Fruit fly (Drosophila melanogaster) whole organism, embryonic: ENCODE measurements around the gene Rad60.

Experiments
- B-H1 ChIP-seq: fragments of 200-800 bp; sonication (Bioruptor generic); IDR thresholded peaks from 3 replicates; pipeline ENCODE4 v1.3.6; 2022; ENCODE audit warnings: missing biosample characterization, missing genetic modification characterization
- CG11085 ChIP-seq: fragments of 200-800 bp; sonication (Bioruptor generic); IDR thresholded peaks from 2 replicates; pipeline ENCODE4 v1.3.6; 2022; ENCODE audit warnings: missing biosample characterization, missing genetic modification characterization
- CG11723 ChIP-seq: fragments of 200-800 bp; sonication (Bioruptor generic); optimal IDR thresholded peaks from 2 replicates; lab custom pipeline; 2017; ENCODE audit warnings: missing biosample characterization, mild to moderate bottlenecking, missing genetic modification characterization
- CG12236 ChIP-seq: fragments of 200-800 bp; sonication (Bioruptor generic); optimal IDR thresholded peaks from 2 replicates; lab custom pipeline; 2016; ENCODE audit warnings: missing biosample characterization, missing genetic modification characterization
- CG1233 ChIP-seq: fragments of 200-800 bp; sonication (Bioruptor generic); optimal IDR thresholded peaks from 4 replicates; lab custom pipeline; 2018; ENCODE audit warnings: missing biosample characterization, mild to moderate bottlenecking, missing genetic modification characterization
- CG13123 ChIP-seq: fragments of 200-800 bp; sonication (Bioruptor generic); optimal IDR thresholded peaks from 2 replicates; lab custom pipeline; 2016; ENCODE audit warnings: missing biosample characterization, missing genetic modification characterization
- CG13775 ChIP-seq: fragments of 200-800 bp; sonication (Bioruptor generic); optimal IDR thresholded peaks from 3 replicates; lab custom pipeline; 2017; ENCODE audit warnings: missing biosample characterization, mild to moderate bottlenecking, missing genetic modification characterization
- CG16813 ChIP-seq: fragments of 200-800 bp; sonication (Bioruptor generic); IDR thresholded peaks from 3 replicates; pipeline ENCODE4 v1.3.6; 2022; ENCODE audit warnings: missing biosample characterization, missing genetic modification characterization; ENCODE audit not compliant: partially characterized antibody
- CG17912 ChIP-seq: fragments of 200-800 bp; sonication (Bioruptor generic); optimal IDR thresholded peaks from 2 replicates; lab custom pipeline; 2018; ENCODE audit warnings: missing biosample characterization, mild to moderate bottlenecking, missing genetic modification characterization
- CG2199 ChIP-seq: fragments of 200-800 bp; sonication (Bioruptor generic); IDR thresholded peaks from 3 replicates; pipeline ENCODE4 v1.3.6; 2022; ENCODE audit warnings: missing biosample characterization, missing genetic modification characterization
- CG32767 ChIP-seq: fragments of 200-800 bp; sonication (Bioruptor generic); IDR thresholded peaks from 2 replicates; pipeline ENCODE4 v1.3.6; 2022; ENCODE audit warnings: missing biosample characterization, missing genetic modification characterization
- CG42726 ChIP-seq: fragments of 200-800 bp; sonication (Bioruptor generic); IDR thresholded peaks from 2 replicates; pipeline ENCODE4 v1.3.6; 2022; ENCODE audit warnings: missing biosample characterization, missing genetic modification characterization; ENCODE audit not compliant: partially characterized antibody
- CG5180 ChIP-seq: fragments of 200-800 bp; sonication (Bioruptor generic); optimal IDR thresholded peaks from 3 replicates; lab custom pipeline; 2017; ENCODE audit warnings: missing biosample characterization, missing genetic modification characterization, mild to moderate bottlenecking, moderate library complexity, missing genetic modification reagents
- CG8765 ChIP-seq: fragments of 200-800 bp; sonication (Bioruptor generic); IDR thresholded peaks from 2 replicates; pipeline ENCODE4 v1.3.6; 2022; ENCODE audit warnings: missing biosample characterization, missing genetic modification characterization
- CG8924 ChIP-seq: fragments of 200-800 bp; optimal IDR thresholded peaks from 3 replicates; lab custom pipeline; 2019; ENCODE audit warnings: missing biosample characterization, mild to moderate bottlenecking, missing genetic modification characterization, moderate library complexity
- CoRest ChIP-seq: fragments of 200-800 bp; sonication (Bioruptor generic); optimal IDR thresholded peaks from 3 replicates; lab custom pipeline; 2018; ENCODE audit warnings: missing biosample characterization, mild to moderate bottlenecking, missing genetic modification characterization, moderate library complexity
- D19A ChIP-seq: fragments of 200-800 bp; optimal IDR thresholded peaks from 3 replicates; lab custom pipeline; 2019; ENCODE audit warnings: missing biosample characterization, mild to moderate bottlenecking, missing genetic modification characterization, moderate library complexity
- Drgx ChIP-seq: fragments of 200-800 bp; sonication (Bioruptor generic); IDR thresholded peaks from 2 replicates; pipeline ENCODE4 v1.3.6; 2022; ENCODE audit warnings: missing biosample characterization, missing genetic modification characterization
- Eip74EF ChIP-seq, 2 experiments: fragments of 200-800 bp in 1 of 2; fragments of >200 bp in 1 of 2; sonication (Bioruptor generic) in 1 of 2; optimal IDR thresholded peaks; 2 replicates each; lab custom pipeline; 2017 to 2019; ENCODE audit warnings: missing biosample characterization in 2 of 2, missing genetic modification characterization in 2 of 2, mild to moderate bottlenecking in 1 of 2, moderate library complexity in 1 of 2
- Ets97D ChIP-seq: fragments of 200-800 bp; sonication (Bioruptor generic); optimal IDR thresholded peaks from 3 replicates; lab custom pipeline; 2016; ENCODE audit warnings: missing biosample characterization, missing genetic modification characterization
- Fer3 ChIP-seq: fragments of 200-800 bp; sonication (Bioruptor generic); optimal IDR thresholded peaks from 2 replicates; lab custom pipeline; 2018; ENCODE audit warnings: missing biosample characterization, mild to moderate bottlenecking, missing genetic modification characterization, moderate library complexity
- GATAe ChIP-seq: fragments of 200-800 bp; sonication (Bioruptor generic); conservative IDR thresholded peaks from 2 replicates; pipeline ENCODE4 v1.3.6; 2022; ENCODE audit warnings: missing biosample characterization, missing genetic modification characterization
- Hand ChIP-seq: fragments of 200-800 bp; sonication (Bioruptor generic); optimal IDR thresholded peaks from 2 replicates; lab custom pipeline; 2017; ENCODE audit warnings: mild to moderate bottlenecking, missing biosample characterization, missing genetic modification reagents, missing genetic modification characterization
- HmgZ ChIP-seq: fragments of 200-800 bp; sonication (Bioruptor generic); optimal IDR thresholded peaks from 2 replicates; lab custom pipeline; 2018; ENCODE audit warnings: missing biosample characterization, mild to moderate bottlenecking, missing genetic modification characterization
- Hr3 ChIP-seq: fragments of 200-800 bp; sonication (Bioruptor generic); optimal IDR thresholded peaks from 3 replicates; lab custom pipeline; 2016; ENCODE audit warnings: missing biosample characterization, missing genetic modification characterization
- Opbp ChIP-seq: fragments of 200-800 bp; sonication (Bioruptor generic); IDR thresholded peaks from 3 replicates; pipeline ENCODE4 v1.3.6; 2022; ENCODE audit warnings: missing biosample characterization, missing genetic modification characterization; ENCODE audit not compliant: partially characterized antibody
- ara ChIP-seq: fragments of 200-800 bp; sonication (Bioruptor generic); IDR thresholded peaks from 2 replicates; pipeline ENCODE4 v1.3.6; 2022; ENCODE audit warnings: missing biosample characterization, missing genetic modification characterization
- chinmo ChIP-seq: fragments of 200-800 bp; sonication (Bioruptor generic); IDR thresholded peaks from 4 replicates; pipeline ENCODE4 v1.3.6; 2022; ENCODE audit warnings: missing biosample characterization, missing genetic modification characterization; ENCODE audit not compliant: partially characterized antibody
- chn ChIP-seq: fragments of 200-800 bp; sonication (Bioruptor generic); optimal IDR thresholded peaks from 2 replicates; lab custom pipeline; 2016; ENCODE audit warnings: missing biosample characterization, missing genetic modification characterization
- crp ChIP-seq, 2 experiments: fragments of 200-800 bp; sonication (Bioruptor generic); optimal IDR thresholded peaks; 2 replicates in 1 of 2; 3 replicates in 1 of 2; lab custom pipeline; 2017; ENCODE audit warnings: missing biosample characterization in 2 of 2, missing genetic modification characterization in 2 of 2, mild to moderate bottlenecking in 1 of 2, moderate library complexity in 1 of 2
- dimm ChIP-seq: fragments of 200-800 bp; sonication (Bioruptor generic); IDR thresholded peaks from 2 replicates; pipeline ENCODE4 v1.3.6; 2022; ENCODE audit warnings: missing biosample characterization, missing genetic modification characterization
- ems ChIP-seq: fragments of 200-800 bp; sonication (Bioruptor generic); optimal IDR thresholded peaks from 3 replicates; lab custom pipeline; 2016; ENCODE audit warnings: missing biosample characterization, missing genetic modification characterization
- exex ChIP-seq: fragments of 200-800 bp; sonication (Bioruptor generic); optimal IDR thresholded peaks from 4 replicates; lab custom pipeline; 2018; ENCODE audit warnings: missing biosample characterization, mild to moderate bottlenecking, missing genetic modification characterization, moderate library complexity
- gsb-n ChIP-seq: fragments of 200-800 bp; sonication (Bioruptor generic); optimal IDR thresholded peaks from 3 replicates; lab custom pipeline; 2018; ENCODE audit warnings: missing biosample characterization, mild to moderate bottlenecking, missing genetic modification characterization
- ham ChIP-seq: fragments of 200-800 bp; sonication (Bioruptor generic); IDR thresholded peaks from 2 replicates; pipeline ENCODE4 v1.3.6; 2022; ENCODE audit warnings: missing biosample characterization, missing genetic modification characterization
- hb ChIP-seq: fragments of 200-800 bp; sonication (Bioruptor generic); IDR thresholded peaks from 3 replicates; pipeline ENCODE4 v1.3.6; 2022; ENCODE audit warnings: missing biosample characterization, missing genetic modification characterization; ENCODE audit not compliant: partially characterized antibody
- jumu ChIP-seq: fragments of 200-800 bp; sonication (Bioruptor generic); optimal IDR thresholded peaks from 3 replicates; lab custom pipeline; 2016; ENCODE audit warnings: missing biosample characterization, missing genetic modification characterization
- kah ChIP-seq: fragments of 200-800 bp; sonication (Bioruptor generic); optimal IDR thresholded peaks from 2 replicates; lab custom pipeline; 2018; ENCODE audit warnings: missing biosample characterization, mild to moderate bottlenecking, missing genetic modification characterization
- kay ChIP-seq: fragments of 200-800 bp; sonication (Bioruptor generic); optimal IDR thresholded peaks from 2 replicates; lab custom pipeline; 2016; ENCODE audit warnings: missing biosample characterization, missing genetic modification characterization
- nau ChIP-seq: fragments of 200-800 bp; sonication (Bioruptor generic); optimal IDR thresholded peaks from 3 replicates; lab custom pipeline; 2017; ENCODE audit warnings: missing biosample characterization, mild to moderate bottlenecking, missing genetic modification characterization, missing genetic modification reagents
- nom ChIP-seq: fragments of 200-800 bp; sonication (Bioruptor generic); optimal IDR thresholded peaks from 2 replicates; lab custom pipeline; 2017; ENCODE audit warnings: missing biosample characterization, missing genetic modification characterization, mild to moderate bottlenecking, moderate library complexity, missing genetic modification reagents
- phol ChIP-seq: fragments of 200-800 bp; sonication (Bioruptor generic); optimal IDR thresholded peaks from 3 replicates; lab custom pipeline; 2018; ENCODE audit warnings: missing biosample characterization, mild to moderate bottlenecking, missing genetic modification characterization, moderate library complexity
- pita ChIP-seq: fragments of 200-800 bp; sonication (Bioruptor generic); optimal IDR thresholded peaks from 2 replicates; lab custom pipeline; 2017; ENCODE audit warnings: missing biosample characterization, mild to moderate bottlenecking, missing genetic modification characterization
- sens-2 ChIP-seq: fragments of 200-800 bp; sonication (Bioruptor generic); IDR thresholded peaks from 2 replicates; pipeline ENCODE4 v1.3.6; 2022; ENCODE audit warnings: missing biosample characterization, missing genetic modification characterization
- stc ChIP-seq: fragments of 200-800 bp; sonication (Bioruptor generic); IDR thresholded peaks from 2 replicates; pipeline ENCODE4 v1.3.6; 2022; ENCODE audit warnings: missing biosample characterization, missing genetic modification characterization
- vvl ChIP-seq: fragments of 200-800 bp; sonication (Bioruptor generic); IDR thresholded peaks from 2 replicates; pipeline ENCODE4 v1.3.6; 2022; ENCODE audit warnings: missing biosample characterization, missing genetic modification characterization
- wdn ChIP-seq: fragments of 200-800 bp; sonication (Bioruptor generic); IDR thresholded peaks from 2 replicates; pipeline ENCODE4 v1.3.6; 2022; ENCODE audit warnings: missing biosample characterization, missing genetic modification characterization
- zen ChIP-seq: fragments of 200-800 bp; sonication (Bioruptor generic); optimal IDR thresholded peaks from 3 replicates; lab custom pipeline; 2018; ENCODE audit warnings: missing biosample characterization, mild to moderate bottlenecking, missing genetic modification characterization, moderate library complexity
- zen2 ChIP-seq: fragments of 200-800 bp; sonication (Bioruptor generic); IDR thresholded peaks from 3 replicates; pipeline ENCODE4 v1.3.6; 2022; ENCODE audit warnings: missing biosample characterization, missing genetic modification characterization; ENCODE audit not compliant: partially characterized antibody

Gene Rad60

dm6 chr3R:23228605-23229264, 22.5 kb downstream of the Rad60 start (continued):
- TF ChIP-seq CoRest (tag; lab: Kevin White, UChicago): peak; percentile 10
- TF ChIP-seq CG2199: no peak
- TF ChIP-seq Eip74EF (GFP tag; optimal IDR thresholded peaks at IDR 0.05; lab: Kevin White, UChicago): peak in 1 of 2 experiments; percentile 17
- peak; percentile 23 for TF ChIP-seq Hand (GFP tag; lab: Kevin White, UChicago)
- no peak for TF ChIP-seq pita (GFP tag; lab: Kevin White, UChicago)
- no peak for TF ChIP-seq ems (GFP tag; lab: Kevin White, UChicago)
- no peak for TF ChIP-seq sens-2 (GFP tag; lab: Robert Waterston, UW)
- TF ChIP-seq wdn: 0 out of 2 replicates have a peak, but pooled peaks have one; percentile 8
- no peak for TF ChIP-seq CG8765 (GFP tag; lab: Robert Waterston, UW)
- TF ChIP-seq ham (GFP tag; lab: Robert Waterston, UW): no peak
- no peak for TF ChIP-seq dimm (GFP tag; lab: Robert Waterston, UW)
- TF ChIP-seq Drgx (GFP tag; lab: Robert Waterston, UW): no peak
- no peak for TF ChIP-seq D19A (tag; lab: Kevin White, UChicago)
- no peak for TF ChIP-seq CG1233
- TF ChIP-seq CG12236 (GFP tag; lab: Kevin White, UChicago): no peak
- TF ChIP-seq GATAe (GFP tag; lab: Robert Waterston, UW): no peak
- peak; percentile 10 for TF ChIP-seq HmgZ (tag; lab: Kevin White, UChicago)
- TF ChIP-seq CG13775 (GFP tag; lab: Kevin White, UChicago): no peak
- no peak for TF ChIP-seq CG13123 (GFP tag; lab: Kevin White, UChicago)
- TF ChIP-seq Fer3: peak; percentile 55
- TF ChIP-seq hb (GFP tag; lab: Robert Waterston, UW): no peak
- no peak for TF ChIP-seq Hr3
- TF ChIP-seq Opbp: no peak
- 0 out of 4 replicates have a peak, but pooled peaks have one; percentile 76 for TF ChIP-seq chinmo
- no peak for TF ChIP-seq nau
- TF ChIP-seq crp (GFP tag; optimal IDR thresholded peaks at IDR 0.05; lab: Kevin White, UChicago): no peak
- TF ChIP-seq stc (GFP tag; lab: Robert Waterston, UW): no peak
- no peak for TF ChIP-seq Ets97D (GFP tag; lab: Kevin White, UChicago)
- TF ChIP-seq zen (tag; lab: Kevin White, UChicago): no peak
- no peak for TF ChIP-seq chn (GFP tag; lab: Kevin White, UChicago)
- TF ChIP-seq B-H1 (GFP tag; lab: Robert Waterston, UW): no peak
- peak; percentile 96 for TF ChIP-seq exex (tag; lab: Kevin White, UChicago)
- TF ChIP-seq phol (tag; lab: Kevin White, UChicago): no peak
- no peak for TF ChIP-seq ara (GFP tag; lab: Robert Waterston, UW)
- TF ChIP-seq vvl (GFP tag; lab: Robert Waterston, UW): peak; percentile 71; the same call in 1 of the 2 replicates
- no peak for TF ChIP-seq CG11723 (GFP tag; lab: Kevin White, UChicago)
- no peak for TF ChIP-seq CG5180 (GFP tag; lab: Kevin White, UChicago)
- TF ChIP-seq zen2 (GFP tag; lab: Robert Waterston, UW): no peak
- TF ChIP-seq nom: no peak
- no peak for TF ChIP-seq CG42726
- TF ChIP-seq CG17912 (GFP tag; lab: Kevin White, UChicago): no peak
- no peak for TF ChIP-seq kah
- no peak for TF ChIP-seq gsb-n
- TF ChIP-seq jumu (GFP tag; lab: Kevin White, UChicago): no peak
- no peak for TF ChIP-seq CG8924 (tag; lab: Kevin White, UChicago)
- TF ChIP-seq CG11085 (GFP tag; lab: Robert Waterston, UW): no peak
- TF ChIP-seq CG32767 (GFP tag; lab: Robert Waterston, UW): no peak
- TF ChIP-seq kay (GFP tag; lab: Kevin White, UChicago): no peak
- TF ChIP-seq CG16813: no peak
